Worm (Caenorhabditis elegans) whole organism, young adult: ENCODE results near the gene let-418.
A peak's percentile ranks its signal among the peaks of the same experiment; 100 is the strongest.

ENCODE experiments used
- B0019.2 ChIP-seq: fragments of 200-800 bp; sonication (Bioruptor generic); conservative IDR thresholded peaks from 2 replicates; pipeline ENCODE4 v1.3.6; 2022; ENCODE audit warnings: missing genetic modification reagents, missing genetic modification characterization, missing compliant biosample characterization
- B0035.1 ChIP-seq: sonication (generic microtip); optimal IDR thresholded peaks from 2 replicates; lab custom pipeline; 2016; ENCODE audit warnings: missing genetic modification characterization, mild to moderate bottlenecking, missing compliant biosample characterization, missing genotype, missing genetic modification reagents
- B0261.1 ChIP-seq: sonication (generic microtip); optimal IDR thresholded peaks from 2 replicates; lab custom pipeline; 2016; ENCODE audit warnings: mild to moderate bottlenecking, missing genetic modification characterization, moderate library complexity, missing compliant biosample characterization
- C06A6.2 ChIP-seq: fragments of 200-800 bp; sonication (Bioruptor generic); conservative IDR thresholded peaks from 2 replicates; pipeline ENCODE4 v1.3.6; 2022; ENCODE audit warnings: missing genetic modification characterization, missing compliant biosample characterization
- D2030.7 ChIP-seq: fragments of 200-800 bp; sonication (Bioruptor generic); IDR thresholded peaks from 2 replicates; pipeline ENCODE4 v1.3.6; 2022; ENCODE audit warnings: missing genetic modification reagents, missing genetic modification characterization, missing compliant biosample characterization
- F37B4.10 ChIP-seq: fragments of 200-800 bp; sonication (Bioruptor generic); IDR thresholded peaks from 2 replicates; pipeline ENCODE4 v1.3.6; 2022; ENCODE audit warnings: missing genetic modification characterization, missing compliant biosample characterization
- K12H6.12 ChIP-seq: fragments of 200-800 bp; sonication (Bioruptor generic); optimal IDR thresholded peaks from 2 replicates; lab custom pipeline; 2018; ENCODE audit warnings: mild to moderate bottlenecking, missing genetic modification characterization, missing compliant biosample characterization
- T26A5.8 ChIP-seq: sonication (generic microtip); optimal IDR thresholded peaks from 2 replicates; lab custom pipeline; 2016; ENCODE audit warnings: missing genetic modification characterization, missing compliant biosample characterization
- Y56A3A.18 ChIP-seq: fragments of 200-800 bp; sonication (Bioruptor generic); IDR thresholded peaks from 2 replicates; pipeline ENCODE4 v1.3.6; 2022; ENCODE audit warnings: missing genetic modification reagents, missing genetic modification characterization, missing compliant biosample characterization
- Y67H2A.10 ChIP-seq: fragments of 200-800 bp; sonication (Bioruptor generic); conservative IDR thresholded peaks from 2 replicates; pipeline ENCODE4 v1.3.6; 2022; ENCODE audit warnings: missing genetic modification reagents, missing genetic modification characterization, missing compliant biosample characterization
- Y79H2A.3 ChIP-seq: fragments of 200-800 bp; sonication (Bioruptor generic); conservative IDR thresholded peaks from 2 replicates; pipeline ENCODE4 v1.3.6; 2022; ENCODE audit warnings: missing genetic modification reagents, missing genetic modification characterization, missing compliant biosample characterization
- akir-1 ChIP-seq: fragments of 200-800 bp; sonication (Bioruptor generic); optimal IDR thresholded peaks from 2 replicates; lab custom pipeline; 2018; ENCODE audit warnings: mild to moderate bottlenecking, missing genetic modification characterization, moderate library complexity, missing compliant biosample characterization
- aptf-2 ChIP-seq: fragments of 200-800 bp; sonication (Bioruptor generic); conservative IDR thresholded peaks from 2 replicates; pipeline ENCODE4 v1.3.6; 2022; ENCODE audit warnings: missing genetic modification reagents, missing genetic modification characterization, missing compliant biosample characterization
- atf-7 ChIP-seq: sonication (generic microtip); optimal IDR thresholded peaks from 2 replicates; lab custom pipeline; 2017; ENCODE audit warnings: mild to moderate bottlenecking, missing genetic modification characterization, missing compliant biosample characterization
- attf-3 ChIP-seq: fragments of 200-800 bp; sonication (Bioruptor generic); conservative IDR thresholded peaks from 2 replicates; pipeline ENCODE4 v1.3.6; 2022; ENCODE audit warnings: missing genetic modification reagents, missing genetic modification characterization, missing compliant biosample characterization
- attf-5 ChIP-seq: fragments of 200-800 bp; sonication (Bioruptor generic); optimal IDR thresholded peaks from 2 replicates; lab custom pipeline; 2018; ENCODE audit warnings: mild to moderate bottlenecking, missing genetic modification characterization, missing compliant biosample characterization
- bed-1 ChIP-seq: fragments of 200-800 bp; sonication (Bioruptor generic); IDR thresholded peaks from 2 replicates; pipeline ENCODE4 v1.3.6; 2022; ENCODE audit warnings: missing genetic modification reagents, missing genetic modification characterization, missing compliant biosample characterization
- bed-2 ChIP-seq: fragments of 200-800 bp; sonication (Bioruptor generic); IDR thresholded peaks from 2 replicates; pipeline ENCODE4 v1.3.6; 2022; ENCODE audit warnings: missing genetic modification reagents, missing genetic modification characterization, missing compliant biosample characterization
- cebp-1 ChIP-seq, 2 experiments: fragments of 200-800 bp in 1 of 2; sonication (Bioruptor generic) in 1 of 2; sonication (generic microtip) in 1 of 2; IDR thresholded peaks in 1 of 2; optimal IDR thresholded peaks in 1 of 2; 2 replicates each; pipeline versions ENCODE4 v1.3.6 to Lab custom; 2017 to 2022; ENCODE audit warnings: missing compliant biosample characterization in 2 of 2, missing genetic modification characterization in 2 of 2, mild to moderate bottlenecking in 1 of 2, missing genetic modification reagents in 1 of 2, moderate library complexity in 1 of 2
- ceh-27 ChIP-seq: fragments of 200-800 bp; sonication (Bioruptor generic); optimal IDR thresholded peaks from 2 replicates; lab custom pipeline; 2018; ENCODE audit warnings: mild to moderate bottlenecking, missing genetic modification characterization, moderate library complexity, missing compliant biosample characterization
- ceh-79 ChIP-seq: sonication (generic microtip); optimal IDR thresholded peaks from 2 replicates; lab custom pipeline; 2017; ENCODE audit warnings: mild to moderate bottlenecking, missing genetic modification characterization, missing compliant biosample characterization
- die-1 ChIP-seq: sonication (generic microtip); optimal IDR thresholded peaks from 2 replicates; lab custom pipeline; 2016; ENCODE audit warnings: missing genotype, mild to moderate bottlenecking, missing genetic modification characterization, missing compliant biosample characterization
- dpff-1 ChIP-seq: sonication (generic microtip); optimal IDR thresholded peaks from 2 replicates; lab custom pipeline; 2017; ENCODE audit warnings: mild to moderate bottlenecking, missing genetic modification characterization, missing compliant biosample characterization
- efl-1 ChIP-seq: fragments of 150-350 bp; optimal IDR thresholded peaks from 2 replicates; lab custom pipeline; 2014; ENCODE audit warnings: missing biosample characterization, missing genetic modification reagents, missing genetic modification characterization
- egl-18 ChIP-seq: fragments of 200-800 bp; sonication (Bioruptor generic); IDR thresholded peaks from 2 replicates; pipeline ENCODE4 v1.3.6; 2022; ENCODE audit warnings: missing genetic modification reagents, missing genetic modification characterization, missing compliant biosample characterization
- egrh-3 ChIP-seq: fragments of 200-800 bp; sonication (Bioruptor generic); IDR thresholded peaks from 2 replicates; pipeline ENCODE4 v1.3.6; 2022; ENCODE audit warnings: missing genetic modification reagents, missing genetic modification characterization, missing compliant biosample characterization
- fkh-3 ChIP-seq: sonication (generic microtip); optimal IDR thresholded peaks from 2 replicates; lab custom pipeline; 2016; ENCODE audit warnings: mild to moderate bottlenecking, missing genetic modification characterization, missing compliant biosample characterization
- hrde-1 ChIP-seq: sonication (generic microtip); optimal IDR thresholded peaks from 2 replicates; lab custom pipeline; 2016; ENCODE audit warnings: missing genetic modification characterization, mild to moderate bottlenecking, missing compliant biosample characterization, moderate library complexity, missing genotype, missing genetic modification reagents, borderline replicate concordance
- hsf-1 ChIP-seq: fragments of 200-800 bp; sonication (Bioruptor generic); IDR thresholded peaks from 2 replicates; pipeline ENCODE4 v1.3.6; 2022; ENCODE audit warnings: missing genetic modification reagents, missing genetic modification characterization, missing compliant biosample characterization
- lag-1 ChIP-seq: fragments of 200-800 bp; sonication (Bioruptor generic); IDR thresholded peaks from 2 replicates; pipeline ENCODE4 v1.3.6; 2022; ENCODE audit warnings: missing genetic modification reagents, missing genetic modification characterization, missing compliant biosample characterization
- lin-35 ChIP-seq, 3 experiments: fragments of 150-350 bp in 2 of 3; sonication (generic microtip) in 1 of 3; optimal IDR thresholded peaks; 2 replicates each; lab custom pipeline; 2014 to 2018; ENCODE audit warnings: missing biosample characterization in 3 of 3, missing genetic modification characterization in 3 of 3, missing genetic modification reagents in 3 of 3
- lin-40 ChIP-seq: sonication (generic microtip); optimal IDR thresholded peaks from 2 replicates; lab custom pipeline; 2016; ENCODE audit warnings: missing genetic modification characterization, mild to moderate bottlenecking, missing compliant biosample characterization, missing genotype, missing genetic modification reagents
- lin-54 ChIP-seq: fragments of 200-800 bp; sonication (Bioruptor generic); optimal IDR thresholded peaks from 2 replicates; lab custom pipeline; 2018; ENCODE audit warnings: mild to moderate bottlenecking, missing genetic modification characterization, missing compliant biosample characterization
- lsl-1 ChIP-seq: fragments of 200-800 bp; sonication (Bioruptor generic); optimal IDR thresholded peaks from 2 replicates; lab custom pipeline; 2018; ENCODE audit warnings: mild to moderate bottlenecking, missing genetic modification characterization, moderate library complexity, missing compliant biosample characterization
- lsy-27 ChIP-seq: sonication (generic microtip); optimal IDR thresholded peaks from 2 replicates; lab custom pipeline; 2017; ENCODE audit warnings: missing genetic modification characterization, mild to moderate bottlenecking, missing compliant biosample characterization, antibody characterized with exemption, missing genotype, borderline replicate concordance; ENCODE audit not compliant: insufficient read depth
- madf-3 ChIP-seq: fragments of 200-800 bp; sonication (Bioruptor generic); IDR thresholded peaks from 2 replicates; pipeline ENCODE4 v1.3.6; 2022; ENCODE audit warnings: missing genetic modification reagents, missing genetic modification characterization, missing compliant biosample characterization
- mcd-1 ChIP-seq: fragments of 200-800 bp; sonication (Bioruptor generic); IDR thresholded peaks from 2 replicates; pipeline ENCODE4 v1.3.6; 2022; ENCODE audit warnings: missing genetic modification reagents, missing genetic modification characterization, missing compliant biosample characterization
- mes-4 ChIP-seq: sonication (generic microtip); optimal IDR thresholded peaks from 2 replicates; lab custom pipeline; 2016; ENCODE audit warnings: missing genotype, missing genetic modification characterization, missing compliant biosample characterization
- mxl-1 ChIP-seq: sonication (generic microtip); optimal IDR thresholded peaks from 2 replicates; lab custom pipeline; 2016; ENCODE audit warnings: missing genetic modification characterization, missing compliant biosample characterization
- nfya-1 ChIP-seq: sonication (generic microtip); optimal IDR thresholded peaks from 2 replicates; lab custom pipeline; 2017; ENCODE audit warnings: antibody characterized with exemption, missing compliant biosample characterization, missing genetic modification characterization, borderline replicate concordance; ENCODE audit not compliant: insufficient read depth
- nhr-179 ChIP-seq: sonication (generic microtip); optimal IDR thresholded peaks from 2 replicates; lab custom pipeline; 2016; ENCODE audit warnings: mild to moderate bottlenecking, missing genetic modification characterization, missing compliant biosample characterization
- nhr-27 ChIP-seq: fragments of 200-800 bp; sonication (Bioruptor generic); optimal IDR thresholded peaks from 2 replicates; lab custom pipeline; 2018; ENCODE audit warnings: mild to moderate bottlenecking, missing genetic modification characterization, moderate library complexity, missing compliant biosample characterization
- rec-8 ChIP-seq, 2 experiments: sonication (generic microtip); optimal IDR thresholded peaks; 2 replicates each; lab custom pipeline; 2016; ENCODE audit warnings: mild to moderate bottlenecking in 2 of 2, missing genetic modification characterization in 2 of 2, missing genetic modification reagents in 2 of 2, missing genotype in 2 of 2, missing biosample characterization in 1 of 2, missing compliant biosample characterization in 1 of 2, moderate library complexity in 1 of 2
- snpc-1.1 ChIP-seq: sonication (generic microtip); optimal IDR thresholded peaks from 2 replicates; lab custom pipeline; 2017; ENCODE audit warnings: missing genetic modification characterization, mild to moderate bottlenecking, missing compliant biosample characterization, antibody characterized with exemption, moderate library complexity, missing genotype, missing genetic modification reagents; ENCODE audit not compliant: insufficient read depth
- sptf-2 ChIP-seq: fragments of 200-800 bp; sonication (Bioruptor generic); optimal IDR thresholded peaks from 2 replicates; lab custom pipeline; 2018; ENCODE audit warnings: mild to moderate bottlenecking, missing genetic modification characterization, missing compliant biosample characterization
- zfh-2 ChIP-seq: fragments of 200-800 bp; sonication (Bioruptor generic); conservative IDR thresholded peaks from 2 replicates; pipeline ENCODE4 v1.3.6; 2022; ENCODE audit warnings: missing genetic modification reagents, missing genetic modification characterization, missing compliant biosample characterization
- ztf-28 ChIP-seq: fragments of 200-800 bp; sonication (Bioruptor generic); IDR thresholded peaks from 2 replicates; pipeline ENCODE4 v1.3.6; 2022; ENCODE audit warnings: missing genetic modification reagents, missing genetic modification characterization, missing compliant biosample characterization

Gene let-418

DNA sequence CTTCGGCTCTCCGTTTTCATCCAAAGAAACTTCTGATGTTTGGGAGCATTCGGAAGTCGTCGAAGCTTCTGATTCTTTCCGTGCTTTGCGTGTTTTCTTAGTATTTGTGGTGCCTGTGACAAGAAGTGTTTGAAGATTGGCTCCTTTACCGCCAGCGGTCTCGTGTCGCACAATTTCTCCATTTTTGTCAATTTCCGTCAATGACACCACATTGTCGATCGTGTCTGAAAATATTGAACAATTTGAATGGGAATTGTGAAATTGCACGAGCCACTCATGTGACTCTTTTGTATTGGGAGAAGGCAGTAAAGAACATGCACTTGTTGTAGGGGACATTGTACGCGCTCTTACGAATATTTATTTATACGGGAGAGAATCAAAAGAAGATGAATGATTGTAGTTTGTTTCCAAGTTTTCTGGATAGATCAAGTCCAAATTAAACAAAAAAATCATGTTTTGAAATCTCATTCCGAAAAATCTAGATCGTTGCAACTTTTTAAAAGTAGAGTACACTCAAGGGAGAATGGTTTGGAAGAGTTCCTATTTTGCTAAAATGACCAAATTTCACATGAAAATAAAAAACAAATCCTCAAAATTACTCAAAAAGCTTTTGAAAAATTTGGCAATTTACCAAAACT, 16.0 kb downstream of the let-418 start (continued):
- TF ChIP-seq B0261.1 (tag; lab: Kevin White, UChicago): no peak
- TF ChIP-seq egrh-3 (GFP tag; lab: Robert Waterston, UW): 0 out of 2 replicates have a peak, but pooled peaks have one; percentile 5
- no peak for TF ChIP-seq mxl-1 (tag; lab: Kevin White, UChicago)
- TF ChIP-seq bed-1 (GFP tag; lab: Robert Waterston, UW): no peak
- TF ChIP-seq sptf-2 (GFP tag; lab: Kevin White, UChicago): no peak
- no peak for TF ChIP-seq Y67H2A.10 (GFP tag; lab: Robert Waterston, UW)
- TF ChIP-seq nhr-27 (tag; lab: Kevin White, UChicago): no peak
- TF ChIP-seq atf-7 (tag; lab: Kevin White, UChicago): no peak
- TF ChIP-seq ztf-28 (GFP tag; lab: Robert Waterston, UW): no peak
- TF ChIP-seq nfya-1: no peak
- no peak for TF ChIP-seq dpff-1 (tag; lab: Kevin White, UChicago)
- peak; percentile 74 for TF ChIP-seq cebp-1 (GFP tag; IDR thresholded peaks at IDR 0.05; lab: Robert Waterston, UW)
- TF ChIP-seq cebp-1 (tag; optimal IDR thresholded peaks at IDR 0.05; lab: Kevin White, UChicago): peak; percentile 82
- no peak for TF ChIP-seq F37B4.10 (GFP tag; lab: Robert Waterston, UW)
- no peak for TF ChIP-seq Y56A3A.18 (GFP tag; lab: Robert Waterston, UW)
- TF ChIP-seq D2030.7 (GFP tag; lab: Robert Waterston, UW): no peak
- TF ChIP-seq lsl-1 (GFP tag; lab: Kevin White, UChicago): no peak
- TF ChIP-seq akir-1 (GFP tag; lab: Kevin White, UChicago): no peak
- no peak for TF ChIP-seq mcd-1
- no peak for TF ChIP-seq bed-2 (GFP tag; lab: Robert Waterston, UW)
- no peak for TF ChIP-seq lin-54 (GFP tag; lab: Kevin White, UChicago)
- no peak for TF ChIP-seq die-1
- no peak for TF ChIP-seq nhr-179 (tag; lab: Kevin White, UChicago)
- TF ChIP-seq attf-5: no peak
- TF ChIP-seq ceh-27 (GFP tag; lab: Kevin White, UChicago): no peak
- no peak for TF ChIP-seq fkh-3 (tag; lab: Kevin White, UChicago)
- TF ChIP-seq madf-3 (GFP tag; lab: Robert Waterston, UW): peak; percentile 33; the same call in 1 of the 2 replicates
- no peak for TF ChIP-seq B0035.1
- no peak for TF ChIP-seq egl-18 (GFP tag; lab: Robert Waterston, UW)
- no peak for TF ChIP-seq mes-4 (tag; lab: Kevin White, UChicago)
- TF ChIP-seq snpc-1.1 (tag; lab: Kevin White, UChicago): no peak
- no peak for TF ChIP-seq zfh-2 (GFP tag; lab: Robert Waterston, UW)
- TF ChIP-seq B0019.2: no peak
- no peak for TF ChIP-seq efl-1 (GFP tag; lab: Kevin White, UChicago)
- TF ChIP-seq lag-1: no peak
- no peak for TF ChIP-seq lin-35 (GFP tag; optimal IDR thresholded peaks at IDR 0.05; lab: Kevin White, UChicago)
- TF ChIP-seq ceh-79: no peak
- TF ChIP-seq lin-40: no peak
- TF ChIP-seq attf-3 (GFP tag; lab: Robert Waterston, UW): 0 out of 2 replicates have a peak, but pooled peaks have one; percentile 9
- no peak for TF ChIP-seq hrde-1
- TF ChIP-seq hsf-1 (GFP tag; lab: Robert Waterston, UW): no peak
- TF ChIP-seq K12H6.12 (tag; lab: Kevin White, UChicago): no peak
- TF ChIP-seq aptf-2: no peak
- TF ChIP-seq rec-8 (tag; optimal IDR thresholded peaks at IDR 0.05; lab: Kevin White, UChicago): no peak
- TF ChIP-seq Y79H2A.3 (GFP tag; lab: Robert Waterston, UW): no peak
- no peak for TF ChIP-seq T26A5.8 (tag; lab: Kevin White, UChicago)
- TF ChIP-seq lsy-27: no peak
- no peak for TF ChIP-seq C06A6.2 (GFP tag; lab: Robert Waterston, UW)
